Worm (Caenorhabditis elegans): ENCODE results near the gene F07F6.7.

F07F6.7 gene

DNA sequence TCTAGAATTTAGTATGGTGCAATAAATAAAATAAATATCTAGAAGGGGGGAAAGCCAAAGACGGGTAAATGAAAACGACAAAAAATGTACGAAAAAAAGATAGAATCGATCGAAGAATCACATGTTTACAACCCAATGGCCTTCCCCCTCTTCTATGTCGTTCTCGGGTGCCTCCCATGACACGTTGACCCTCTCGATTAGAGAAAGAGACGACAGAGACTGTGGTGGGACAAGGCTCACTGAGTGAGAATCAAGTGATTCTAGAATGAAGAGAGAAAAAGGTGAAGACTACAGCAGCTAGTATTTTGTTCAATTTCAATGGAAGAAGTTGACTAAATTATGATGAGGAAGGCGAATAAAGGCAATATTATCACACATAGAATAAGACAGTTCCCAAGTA is 2.4 kb upstream of the F07F6.7 start (continued):
- TF ChIP-seq nhr-111 (GFP tag; optimal IDR thresholded peaks at IDR 0.05) (no peak), zfp-2 (tag; optimal IDR thresholded peaks at IDR 0.05) (no peak), nhr-6 (tag; optimal IDR thresholded peaks at IDR 0.05) (peak; percentile 56), attf-4 (tag; optimal IDR thresholded peaks at IDR 0.05) (no peak), mxl-3 (GFP tag; optimal IDR thresholded peaks at IDR 0.05) (peak; percentile 58), mxl-2 (GFP tag; conservative IDR thresholded peaks at IDR 0.05) (no peak), daf-12 (tag; optimal IDR thresholded peaks at IDR 0.05) (no peak), F10B5.3 (tag; optimal IDR thresholded peaks at IDR 0.05) (no peak), vab-7 (GFP tag; IDR thresholded peaks at IDR 0.05) (no peak), lin-13 (GFP tag; optimal IDR thresholded peaks at IDR 0.05) (no peak), pqm-1 (tag; optimal IDR thresholded peaks at IDR 0.05) (peak; percentile 58), ztf-7 (tag; optimal IDR thresholded peaks at IDR 0.05) (no peak), zip-11 (GFP tag; IDR thresholded peaks at IDR 0.05) (no peak), F44E2.7 (GFP tag; IDR thresholded peaks at IDR 0.05) (no peak), lin-15B (tag; optimal IDR thresholded peaks at IDR 0.05) (no peak), ceh-20 (GFP tag; IDR thresholded peaks at IDR 0.05) (no peak), nhr-102 (tag; optimal IDR thresholded peaks at IDR 0.05) (no peak), madf-9 (GFP tag; conservative IDR thresholded peaks at IDR 0.05) (no peak), ceh-28 (tag; optimal IDR thresholded peaks at IDR 0.05) (no peak), F37D6.2 (tag; optimal IDR thresholded peaks at IDR 0.05) (no peak), dmd-8 (GFP tag; IDR thresholded peaks at IDR 0.05) (no peak), fos-1 (tag; optimal IDR thresholded peaks at IDR 0.05) (no peak), tag-97 (GFP tag; IDR thresholded peaks at IDR 0.05) (no peak), unc-39 (tag; optimal IDR thresholded peaks at IDR 0.05) (no peak), ceh-82 (tag; optimal IDR thresholded peaks at IDR 0.05) (no peak), F26F4.8 (GFP tag; conservative IDR thresholded peaks at IDR 0.05) (no peak), T20F7.1 (GFP tag; optimal IDR thresholded peaks at IDR 0.05) (no peak), php-3 (GFP tag; IDR thresholded peaks at IDR 0.05) (no peak), unc-130 (GFP tag; optimal IDR thresholded peaks at IDR 0.05) (no peak), nhr-28 (tag; optimal IDR thresholded peaks at IDR 0.05) (peak; percentile 76), nhr-42 (GFP tag; IDR thresholded peaks at IDR 0.05) (no peak), ces-1 (GFP tag; optimal IDR thresholded peaks at IDR 0.05) (no peak), Y48G9A.11 (GFP tag; IDR thresholded peaks at IDR 0.05) (no peak), nhr-76 (tag; optimal IDR thresholded peaks at IDR 0.05) (no peak), daf-19 (GFP tag; conservative IDR thresholded peaks at IDR 0.05) (no peak), nhr-10 (tag; optimal IDR thresholded peaks at IDR 0.05) (no peak), spr-1 (tag; optimal IDR thresholded peaks at IDR 0.05) (no peak), nhr-237 (tag; optimal IDR thresholded peaks at IDR 0.05) (no peak), ceh-32 (tag; optimal IDR thresholded peaks at IDR 0.05; ENCODE audit: poor library complexity) (no peak), nhr-41 (GFP tag; IDR thresholded peaks at IDR 0.05) (no peak), hif-1 (tag; optimal IDR thresholded peaks at IDR 0.05) (peak in 1 of 2 experiments; percentile 36), lir-3 (tag; optimal IDR thresholded peaks at IDR 0.05) (no peak), dve-1 (tag; optimal IDR thresholded peaks at IDR 0.05; ENCODE audit: insufficient read depth) (peak; percentile 51), ZK546.5 (tag; optimal IDR thresholded peaks at IDR 0.05) (no peak), F49E8.2 (tag; optimal IDR thresholded peaks at IDR 0.05; ENCODE audit: borderline replicate concordance) (no peak), lin-38 (GFP tag; IDR thresholded peaks at IDR 0.05) (0 out of 2 replicates have a peak, but pooled peaks have one; percentile 9), R02D3.7 (tag; optimal IDR thresholded peaks at IDR 0.05) (no peak), Y75B8A.6 (GFP tag; IDR thresholded peaks at IDR 0.05) (no peak), mdt-29 (GFP tag; IDR thresholded peaks at IDR 0.05) (no peak), ceh-44 (GFP tag; IDR thresholded peaks at IDR 0.05) (no peak), saeg-2 (GFP tag; IDR thresholded peaks at IDR 0.05) (no peak), gei-8 (GFP tag; optimal IDR thresholded peaks at IDR 0.05) (no peak), set-16 (GFP tag; IDR thresholded peaks at IDR 0.05) (no peak)

Measured in whole organism, L4 larva.